Worm (Caenorhabditis elegans) whole organism, late embryonic: ENCODE data around the gene dmd-6.

ENCODE experiments used
- C08G9.2 ChIP-seq: sonication (generic microtip); optimal IDR thresholded peaks from 2 replicates; lab custom pipeline; 2016; ENCODE audit warnings: mild to moderate bottlenecking, missing genetic modification characterization, moderate library complexity, missing compliant biosample characterization
- F13H6.1 ChIP-seq: sonication (generic microtip); optimal IDR thresholded peaks from 2 replicates; lab custom pipeline; 2016; ENCODE audit warnings: missing genetic modification characterization, missing compliant biosample characterization
- K02D7.2 ChIP-seq: sonication (generic microtip); optimal IDR thresholded peaks from 2 replicates; lab custom pipeline; 2017; ENCODE audit warnings: mild to moderate bottlenecking, missing genetic modification characterization, missing compliant biosample characterization
- K09A11.1 ChIP-seq: sonication (generic microtip); optimal IDR thresholded peaks from 2 replicates; lab custom pipeline; 2017; ENCODE audit warnings: antibody characterized with exemption, mild to moderate bottlenecking, missing genetic modification characterization, missing compliant biosample characterization; ENCODE audit not compliant: insufficient read depth
- T23F11.4 ChIP-seq: fragments of 200-800 bp; sonication (Bioruptor generic); optimal IDR thresholded peaks from 2 replicates; lab custom pipeline; 2018; ENCODE audit warnings: mild to moderate bottlenecking, missing genetic modification characterization, missing compliant biosample characterization
- ceh-24 ChIP-seq: sonication (generic microtip); optimal IDR thresholded peaks from 2 replicates; lab custom pipeline; 2016; ENCODE audit warnings: mild to moderate bottlenecking, missing genetic modification characterization, missing compliant biosample characterization
- ceh-30 ChIP-seq: fragments of 150-350 bp; optimal IDR thresholded peaks from 2 replicates; lab custom pipeline; 2014; ENCODE audit warnings: missing biosample characterization, missing genetic modification characterization
- ceh-34 ChIP-seq: sonication (generic microtip); optimal IDR thresholded peaks from 2 replicates; lab custom pipeline; 2016; ENCODE audit warnings: mild to moderate bottlenecking, missing genetic modification characterization, missing compliant biosample characterization
- ceh-48 ChIP-seq: sonication (generic microtip); optimal IDR thresholded peaks from 2 replicates; lab custom pipeline; 2016; ENCODE audit warnings: missing genetic modification characterization, inconsistent platforms, missing compliant biosample characterization
- dmd-4 ChIP-seq: sonication (generic microtip); optimal IDR thresholded peaks from 2 replicates; lab custom pipeline; 2016; ENCODE audit warnings: borderline replicate concordance, missing genetic modification characterization, missing compliant biosample characterization
- elt-2 ChIP-seq: sonication (generic microtip); optimal IDR thresholded peaks from 2 replicates; lab custom pipeline; 2016; ENCODE audit warnings: missing genetic modification reagents, missing genetic modification characterization, missing compliant biosample characterization
- fkh-6 ChIP-seq: sonication (generic microtip); optimal IDR thresholded peaks from 2 replicates; lab custom pipeline; 2016; ENCODE audit warnings: missing genetic modification characterization, missing compliant biosample characterization
- gmeb-2 ChIP-seq: sonication (generic microtip); optimal IDR thresholded peaks from 2 replicates; lab custom pipeline; 2016; ENCODE audit warnings: missing genetic modification characterization, inconsistent platforms, missing compliant biosample characterization
- hlh-30 ChIP-seq: sonication (generic microtip); optimal IDR thresholded peaks from 2 replicates; lab custom pipeline; 2017; ENCODE audit warnings: antibody characterized with exemption, missing genetic modification characterization, missing compliant biosample characterization; ENCODE audit not compliant: insufficient read depth
- hlh-6 ChIP-seq: sonication (generic microtip); optimal IDR thresholded peaks from 2 replicates; lab custom pipeline; 2016; ENCODE audit warnings: missing genotype, missing genetic modification characterization, missing compliant biosample characterization
- lim-6 ChIP-seq: sonication (generic microtip); optimal IDR thresholded peaks from 2 replicates; lab custom pipeline; 2016; ENCODE audit warnings: missing genetic modification characterization, missing compliant biosample characterization
- lin-11 ChIP-seq: fragments of 200-800 bp; sonication (Bioruptor generic); optimal IDR thresholded peaks from 2 replicates; lab custom pipeline; 2018; ENCODE audit warnings: mild to moderate bottlenecking, missing genetic modification characterization, missing compliant biosample characterization
- madf-2 ChIP-seq: sonication (generic microtip); optimal IDR thresholded peaks from 2 replicates; lab custom pipeline; 2017; ENCODE audit warnings: missing genetic modification characterization, missing compliant biosample characterization
- nfya-1 ChIP-seq: sonication (generic microtip); optimal IDR thresholded peaks from 2 replicates; lab custom pipeline; 2017; ENCODE audit warnings: missing genetic modification characterization, mild to moderate bottlenecking, missing compliant biosample characterization, antibody characterized with exemption, moderate library complexity
- nhr-232 ChIP-seq: sonication (generic microtip); optimal IDR thresholded peaks from 2 replicates; lab custom pipeline; 2016; ENCODE audit warnings: missing genetic modification characterization, missing compliant biosample characterization
- odd-2 ChIP-seq: sonication (generic microtip); optimal IDR thresholded peaks from 2 replicates; lab custom pipeline; 2017; ENCODE audit warnings: antibody characterized with exemption, mild to moderate bottlenecking, missing genetic modification characterization, missing compliant biosample characterization
- pag-3 ChIP-seq: sonication (generic microtip); optimal IDR thresholded peaks from 2 replicates; lab custom pipeline; 2016; ENCODE audit warnings: missing compliant biosample characterization, missing genetic modification characterization, borderline replicate concordance
- pha-2 ChIP-seq: sonication (generic microtip); optimal IDR thresholded peaks from 2 replicates; lab custom pipeline; 2017; ENCODE audit warnings: mild to moderate bottlenecking, missing genetic modification characterization, missing compliant biosample characterization
- pqm-1 ChIP-seq: sonication (generic microtip); optimal IDR thresholded peaks from 2 replicates; lab custom pipeline; 2016; ENCODE audit warnings: missing genetic modification characterization, missing compliant biosample characterization
- pros-1 ChIP-seq: fragments of 150-350 bp; optimal IDR thresholded peaks from 2 replicates; lab custom pipeline; 2014; ENCODE audit warnings: missing biosample characterization, missing genetic modification reagents, missing genetic modification characterization
- ref-2 ChIP-seq: sonication (generic microtip); optimal IDR thresholded peaks from 2 replicates; lab custom pipeline; 2016; ENCODE audit warnings: missing genetic modification characterization, missing compliant biosample characterization
- rnt-1 ChIP-seq: sonication (generic microtip); optimal IDR thresholded peaks from 2 replicates; lab custom pipeline; 2016; ENCODE audit warnings: missing genetic modification characterization, missing compliant biosample characterization
- sdc-2 ChIP-seq: sonication (generic microtip); optimal IDR thresholded peaks from 2 replicates; lab custom pipeline; 2016; ENCODE audit warnings: missing genotype, missing genetic modification characterization, missing compliant biosample characterization
- sox-2 ChIP-seq: fragments of 200-800 bp; sonication (Bioruptor generic); IDR thresholded peaks from 2 replicates; pipeline ENCODE4 v1.3.6; 2022; ENCODE audit warnings: missing genetic modification reagents, missing genetic modification characterization, missing compliant biosample characterization
- tbx-2 ChIP-seq: sonication (generic microtip); optimal IDR thresholded peaks from 2 replicates; lab custom pipeline; 2016; ENCODE audit warnings: missing genetic modification characterization, missing compliant biosample characterization
- tbx-7 ChIP-seq: sonication (generic microtip); optimal IDR thresholded peaks from 2 replicates; lab custom pipeline; 2016; ENCODE audit warnings: missing genotype, missing genetic modification characterization, missing compliant biosample characterization
- ttx-3 ChIP-seq: sonication (generic microtip); optimal IDR thresholded peaks from 2 replicates; lab custom pipeline; 2016; ENCODE audit warnings: missing genetic modification reagents, missing genetic modification characterization, missing compliant biosample characterization
- unc-86 ChIP-seq: sonication (generic microtip); optimal IDR thresholded peaks from 2 replicates; lab custom pipeline; 2016; ENCODE audit warnings: missing genetic modification characterization, missing compliant biosample characterization
- ztf-16 ChIP-seq: sonication (generic microtip); optimal IDR thresholded peaks from 2 replicates; lab custom pipeline; 2017; ENCODE audit warnings: missing genetic modification characterization, missing compliant biosample characterization

Gene dmd-6

ce11 chrIV:14616303-14616702 is at the start of gene dmd-6:
Gene dmd-6, plus strand, starts transcription at chrIV:14616603.
- no peak for TF ChIP-seq ceh-34
- TF ChIP-seq fkh-6 = no peak
- no peak for TF ChIP-seq lim-6 (tag; lab: Kevin White, UChicago)
- no peak for TF ChIP-seq gmeb-2
- TF ChIP-seq rnt-1 (tag; lab: Kevin White, UChicago) = no peak
- TF ChIP-seq elt-2 = no peak
- no peak for TF ChIP-seq sox-2
- TF ChIP-seq pha-2 = no peak
- TF ChIP-seq ceh-48 (tag; lab: Kevin White, UChicago) = no peak
- no peak for TF ChIP-seq ztf-16
- no peak for TF ChIP-seq hlh-30 (tag; lab: Kevin White, UChicago)
- no peak for TF ChIP-seq sdc-2 (tag; lab: Kevin White, UChicago)
- no peak for TF ChIP-seq K09A11.1 (tag; lab: Kevin White, UChicago)
- TF ChIP-seq nfya-1 (tag; lab: Kevin White, UChicago) = no peak
- TF ChIP-seq ceh-30 (tag; lab: Kevin White, UChicago) = no peak
- no peak for TF ChIP-seq nhr-232 (tag; lab: Kevin White, UChicago)

ce11 chrIV:14571626-14572025 is 44.8 kb upstream of the dmd-6 start:
- TF ChIP-seq pros-1 (tag; lab: Kevin White, UChicago) = no peak
- TF ChIP-seq madf-2 = no peak
- TF ChIP-seq hlh-6 = no peak
- no peak for TF ChIP-seq tbx-7 (tag; lab: Kevin White, UChicago)
- no peak for TF ChIP-seq ref-2

- TF ChIP-seq pha-2 = no peak
- TF ChIP-seq K02D7.2 = no peak
- no peak for TF ChIP-seq rnt-1 (tag; lab: Kevin White, UChicago)
- TF ChIP-seq nhr-232 (tag; lab: Kevin White, UChicago) = no peak
- no peak for TF ChIP-seq pag-3
- TF ChIP-seq F13H6.1 (tag; lab: Kevin White, UChicago) = no peak
- no peak for TF ChIP-seq elt-2
- no peak for TF ChIP-seq ceh-30 (tag; lab: Kevin White, UChicago)
- TF ChIP-seq tbx-2 (tag; lab: Kevin White, UChicago) = no peak
- no peak for TF ChIP-seq T23F11.4 (GFP tag; lab: Kevin White, UChicago)
Observed at ce11 chrIV:14572607-14573006, 43.8 kb upstream of the dmd-6 start, which contains the start of gene glb-34. Gene glb-34, minus strand, starts transcription at chrIV:14572707.

ce11 chrIV:14573068-14573467 is 43.3 kb upstream of the dmd-6 start:
- TF ChIP-seq nfya-1 (tag; lab: Kevin White, UChicago) (peak; percentile 85), odd-2 (tag; lab: Kevin White, UChicago) (no peak), unc-86 (tag; lab: Kevin White, UChicago) (no peak)

ce11 chrIV:14574282-14574869 is 42.0 kb upstream of the dmd-6 start, which contains the start of the genes Y57G11B.3 and Y57G11B.5:
Gene Y57G11B.3, minus strand, starts transcription at chrIV:14574382.
Gene Y57G11B.5, plus strand, starts transcription at chrIV:14574819.
- TF ChIP-seq rnt-1 (tag; lab: Kevin White, UChicago) (no peak), hlh-30 (tag; lab: Kevin White, UChicago) (no peak), ceh-48 (tag; lab: Kevin White, UChicago) (no peak), lin-11 (tag; lab: Kevin White, UChicago) (no peak), pqm-1 (tag; lab: Kevin White, UChicago) (no peak), ceh-24 (tag; lab: Kevin White, UChicago) (no peak), C08G9.2 (tag; lab: Kevin White, UChicago) (no peak), ttx-3 (tag; lab: Kevin White, UChicago) (no peak), dmd-4 (tag; lab: Kevin White, UChicago) (no peak)
- TF ChIP-seq, all 69 proteins: peak for 0
